Worm (Caenorhabditis elegans): Measurements from ENCODE around the gene snn-1.
A peak's percentile ranks its signal among the peaks of the same experiment; 100 is the strongest.

Gene snn-1

ce11 chrIV:1765954-1766353 lies 49.0 kb downstream of the snn-1 start (continued):
- no peak for TF ChIP-seq unc-30 (tag; optimal IDR thresholded peaks at IDR 0.05)
- TF ChIP-seq nhr-71 (tag; optimal IDR thresholded peaks at IDR 0.05) = peak; percentile 63
- no peak for TF ChIP-seq ama-1 (optimal IDR thresholded peaks at IDR 0.05)
- peak; percentile 46 for TF ChIP-seq tbx-2 (tag; optimal IDR thresholded peaks at IDR 0.05)
- no peak for TF ChIP-seq lir-3 (tag; optimal IDR thresholded peaks at IDR 0.05; ENCODE audit: poor library complexity)
- TF ChIP-seq pag-3 (tag; optimal IDR thresholded peaks at IDR 0.05; ENCODE audit: borderline replicate concordance, insufficient read depth) = no peak

DNA sequence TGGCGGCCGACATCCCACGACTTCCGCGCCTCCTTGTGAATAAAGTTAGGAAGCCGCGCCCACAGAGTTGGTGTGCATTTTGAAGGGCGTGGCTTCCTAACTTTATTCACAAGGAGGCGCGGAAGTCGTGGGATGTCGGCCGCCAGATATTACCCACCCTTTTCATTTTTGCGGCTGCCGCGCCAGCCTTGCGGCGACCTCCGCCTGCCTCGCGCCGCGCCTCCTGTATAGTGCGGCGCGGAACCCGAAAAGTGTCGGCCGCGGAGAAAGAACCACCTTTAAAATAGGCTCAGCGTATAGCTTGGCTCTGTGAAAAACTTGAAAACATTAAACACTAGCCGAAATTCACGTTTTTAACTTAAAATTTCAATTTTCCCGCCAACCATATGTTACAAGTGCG lies 51.5 kb downstream of the snn-1 start:
- no peak for TF ChIP-seq sup-37 (GFP tag; optimal IDR thresholded peaks at IDR 0.05)
- no peak for TF ChIP-seq lin-39 (tag; optimal IDR thresholded peaks at IDR 0.05)
- TF ChIP-seq swsn-7 (tag; optimal IDR thresholded peaks at IDR 0.05) = no peak
- TF ChIP-seq nhr-237 (tag; optimal IDR thresholded peaks at IDR 0.05) = no peak
- no peak for TF ChIP-seq tbx-2 (tag; optimal IDR thresholded peaks at IDR 0.05)
- no peak for TF ChIP-seq ces-1 (GFP tag; optimal IDR thresholded peaks at IDR 0.05)
- no peak for TF ChIP-seq mep-1 (tag; optimal IDR thresholded peaks at IDR 0.05)
- no peak for TF ChIP-seq ztf-11 (tag; optimal IDR thresholded peaks at IDR 0.05)
- TF ChIP-seq vab-15 (tag; optimal IDR thresholded peaks at IDR 0.05) = no peak
- TF ChIP-seq nhr-47 (tag; optimal IDR thresholded peaks at IDR 0.05) = no peak
- TF ChIP-seq ceh-63 (GFP tag; optimal IDR thresholded peaks at IDR 0.05) = no peak
- no peak for TF ChIP-seq nhr-90 (tag; optimal IDR thresholded peaks at IDR 0.05; ENCODE audit: poor library complexity)
- no peak for TF ChIP-seq F16B12.6 (tag; optimal IDR thresholded peaks at IDR 0.05)
- no peak for TF ChIP-seq nhr-84 (tag; optimal IDR thresholded peaks at IDR 0.05)
- TF ChIP-seq C34B4.2 (tag; optimal IDR thresholded peaks at IDR 0.05) = no peak
- TF ChIP-seq unc-62 (GFP tag; optimal IDR thresholded peaks at IDR 0.05) = no peak
- no peak for TF ChIP-seq egl-27 (tag; optimal IDR thresholded peaks at IDR 0.05)
- no peak for TF ChIP-seq ceh-90 (tag; optimal IDR thresholded peaks at IDR 0.05)
- TF ChIP-seq nhr-19 (GFP tag; conservative IDR thresholded peaks at IDR 0.05) = no peak
- no peak for TF ChIP-seq nhr-12 (tag; optimal IDR thresholded peaks at IDR 0.05)

DNA sequence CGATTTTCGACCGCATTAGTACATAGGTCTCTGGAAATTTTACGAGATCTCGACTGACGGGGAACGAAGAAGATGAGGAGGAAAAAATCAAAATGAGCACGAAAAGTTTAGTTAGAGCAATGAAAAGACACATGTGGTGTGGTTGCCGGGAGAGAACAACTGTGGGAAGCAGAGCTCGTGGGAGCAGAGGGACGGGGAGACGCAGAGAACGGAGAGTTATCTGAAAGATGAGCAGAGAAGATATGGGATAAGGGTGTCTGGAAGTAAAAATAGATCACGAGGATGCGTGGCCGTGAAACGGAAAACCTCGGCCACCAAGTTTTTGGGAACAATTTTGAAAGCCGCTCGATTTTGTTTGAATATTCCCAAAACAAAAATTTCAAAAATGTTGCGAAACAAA lies 53.4 kb downstream of the snn-1 start, which contains the start of gene Y41D4A.7:
Gene Y41D4A.7 (minus strand): TSS at position 18 of the 400 bp plus-strand sequence.
- TF ChIP-seq lin-14 (GFP tag; optimal IDR thresholded peaks at IDR 0.05) = peak; percentile 57
- TF ChIP-seq nhr-71 (tag; optimal IDR thresholded peaks at IDR 0.05) = peak; percentile 74
- TF ChIP-seq unc-130 (tag; optimal IDR thresholded peaks at IDR 0.05) = peak; percentile 46
- peak; percentile 20 for TF ChIP-seq lin-13 (GFP tag; optimal IDR thresholded peaks at IDR 0.05)
- TF ChIP-seq nhr-19 (GFP tag; conservative IDR thresholded peaks at IDR 0.05) = peak; percentile 54
- TF ChIP-seq swsn-7 (tag; optimal IDR thresholded peaks at IDR 0.05) = peak; percentile 13
- peak; percentile 35; the same call in 1 of the 2 replicates for TF ChIP-seq unc-98 (GFP tag; IDR thresholded peaks at IDR 0.05)
- peak; percentile 46 for TF ChIP-seq dsc-1 (tag; optimal IDR thresholded peaks at IDR 0.05)
- peak; percentile 47 to 49 for TF ChIP-seq lsy-2 (tag; optimal IDR thresholded peaks at IDR 0.05)
- no peak for TF ChIP-seq hpl-2 (GFP tag; optimal IDR thresholded peaks at IDR 0.05)
- TF ChIP-seq ztf-4 (tag; optimal IDR thresholded peaks at IDR 0.05) = no peak
- TF ChIP-seq ama-1 (optimal IDR thresholded peaks at IDR 0.05) = no peak
- peak; percentile 16 for TF ChIP-seq ceh-90 (tag; optimal IDR thresholded peaks at IDR 0.05)
- TF ChIP-seq snu-23 (GFP tag; optimal IDR thresholded peaks at IDR 0.05) = peak; percentile 49
- peak; percentile 16 for TF ChIP-seq tbx-2 (tag; optimal IDR thresholded peaks at IDR 0.05)
- TF ChIP-seq nhr-20 (tag; optimal IDR thresholded peaks at IDR 0.05) = peak; percentile 27
- peak; percentile 38 for TF ChIP-seq lir-3 (tag; optimal IDR thresholded peaks at IDR 0.05; ENCODE audit: poor library complexity)
- no peak for TF ChIP-seq unc-30 (tag; optimal IDR thresholded peaks at IDR 0.05)
- TF ChIP-seq rnt-1 (tag; optimal IDR thresholded peaks at IDR 0.05) = peak; percentile 88
- peak in 1 of 2 experiments; percentile 36 for TF ChIP-seq mdl-1 (tag; optimal IDR thresholded peaks at IDR 0.05)
- TF ChIP-seq efl-1 (optimal IDR thresholded peaks at IDR 0.05) = peak in 1 of 2 experiments; percentile 14
- TF ChIP-seq efl-1 (GFP tag; optimal IDR thresholded peaks at IDR 0.05 in 1 of 2) = peak in 1 of 2 experiments; percentile 12
- TF ChIP-seq xbp-1 (tag; optimal IDR thresholded peaks at IDR 0.05) = peak; percentile 22
- no peak for TF ChIP-seq mab-9 (GFP tag; IDR thresholded peaks at IDR 0.05)

Data from whole organism, L1 larva.